Worm (Caenorhabditis elegans): ENCODE measurements around the gene F55B11.4.
A peak's percentile ranks its signal among the peaks of the same experiment; 100 is the strongest.

Gene F55B11.4

DNA sequence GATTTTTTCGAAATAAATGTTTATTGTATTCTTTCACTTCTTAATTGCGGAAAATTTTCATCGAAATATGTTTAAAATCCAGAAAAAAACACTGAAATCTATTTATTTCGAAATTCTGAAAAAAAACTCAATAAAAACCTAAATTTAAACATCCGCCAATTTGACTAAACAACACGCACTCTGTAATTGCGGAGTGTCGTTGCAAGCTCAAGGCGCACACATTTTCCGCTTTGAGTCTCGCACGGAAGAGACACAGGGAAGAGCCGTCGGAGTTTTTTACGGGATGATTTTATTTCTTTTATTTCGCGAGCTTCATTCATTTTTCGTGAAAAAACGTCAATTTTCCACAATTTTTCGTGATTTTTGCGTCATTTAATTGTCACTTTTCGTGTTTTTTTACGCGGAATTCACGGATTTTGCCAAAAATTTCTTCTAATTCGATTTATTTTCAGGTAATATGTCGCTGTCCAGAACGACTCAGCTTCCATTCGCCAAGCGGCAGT, 33.4 kb upstream of the F55B11.4 start, which contains the start of gene dld-1 (continued):
- TF ChIP-seq snpc-4 (GFP tag; optimal IDR thresholded peaks at IDR 0.05) = peak; percentile 96
- peak; percentile 74 to 98 (median 97) for TF ChIP-seq snpc-4 (tag; optimal IDR thresholded peaks at IDR 0.05)
- no peak for TF ChIP-seq ets-4 (GFP tag; optimal IDR thresholded peaks at IDR 0.05)
- no peak for TF ChIP-seq unc-62 (GFP tag; optimal IDR thresholded peaks at IDR 0.05)
- no peak for TF ChIP-seq F57A8.1 (GFP tag; optimal IDR thresholded peaks at IDR 0.05)
- TF ChIP-seq B0035.1 (tag; optimal IDR thresholded peaks at IDR 0.05) = no peak
- TF ChIP-seq lin-54 (GFP tag; optimal IDR thresholded peaks at IDR 0.05) = peak; percentile 99
- TF ChIP-seq chd-7 (tag; optimal IDR thresholded peaks at IDR 0.05) = no peak
- 0 out of 2 replicates have a peak, but pooled peaks have one; percentile 46 for TF ChIP-seq ztf-28 (GFP tag; IDR thresholded peaks at IDR 0.05)
- TF ChIP-seq cebp-1 (GFP tag; IDR thresholded peaks at IDR 0.05) = peak; percentile 70
- peak; percentile 91 for TF ChIP-seq cebp-1 (tag; optimal IDR thresholded peaks at IDR 0.05)
- TF ChIP-seq Y56A3A.18 (GFP tag; IDR thresholded peaks at IDR 0.05) = no peak
- peak; percentile 75 for TF ChIP-seq ceh-91 (GFP tag; IDR thresholded peaks at IDR 0.05)
- TF ChIP-seq K12H6.12 (tag; optimal IDR thresholded peaks at IDR 0.05) = peak; percentile 36
- no peak for TF ChIP-seq F37B4.10 (GFP tag; IDR thresholded peaks at IDR 0.05)
- TF ChIP-seq C06A6.2 (GFP tag; conservative IDR thresholded peaks at IDR 0.05) = 0 out of 2 replicates have a peak, but pooled peaks have one; percentile 34
- TF ChIP-seq nfyb-1 (GFP tag; IDR thresholded peaks at IDR 0.05) = peak; percentile 83
- TF ChIP-seq snpc-1.1 (tag; optimal IDR thresholded peaks at IDR 0.05; ENCODE audit: insufficient read depth) = peak; percentile 80
- TF ChIP-seq madf-3 (GFP tag; IDR thresholded peaks at IDR 0.05) = peak; percentile 76
- peak; percentile 87 for TF ChIP-seq ekl-4 (GFP tag; IDR thresholded peaks at IDR 0.05)
- peak; percentile 100 for TF ChIP-seq attf-3 (GFP tag; conservative IDR thresholded peaks at IDR 0.05)
- TF ChIP-seq F39B2.1 (GFP tag; IDR thresholded peaks at IDR 0.05) = no peak
- no peak for TF ChIP-seq T07F8.4 (tag; optimal IDR thresholded peaks at IDR 0.05)
- TF ChIP-seq tbx-9 (tag; optimal IDR thresholded peaks at IDR 0.05; ENCODE audit: borderline replicate concordance) = no peak
- TF ChIP-seq die-1 (tag; optimal IDR thresholded peaks at IDR 0.05) = no peak
- TF ChIP-seq sptf-2 (GFP tag; optimal IDR thresholded peaks at IDR 0.05) = no peak
- TF ChIP-seq aptf-3 (GFP tag; IDR thresholded peaks at IDR 0.05) = no peak
- TF ChIP-seq lsy-27 (tag; optimal IDR thresholded peaks at IDR 0.05; ENCODE audit: borderline replicate concordance, insufficient read depth) = no peak
- TF ChIP-seq snpc-1.3 (tag; optimal IDR thresholded peaks at IDR 0.05; ENCODE audit: insufficient read depth) = peak; percentile 95
- no peak; the same call in none of the 2 replicates for TF ChIP-seq lin-26 (GFP tag; IDR thresholded peaks at IDR 0.05)
- TF ChIP-seq let-607 (tag; optimal IDR thresholded peaks at IDR 0.05) = peak in 1 of 2 experiments; percentile 28
- TF ChIP-seq athp-1 (tag; optimal IDR thresholded peaks at IDR 0.05) = no peak
- TF ChIP-seq ceh-58 (GFP tag; IDR thresholded peaks at IDR 0.05) = no peak
- TF ChIP-seq him-1 (tag; optimal IDR thresholded peaks at IDR 0.05) = peak; percentile 50
- TF ChIP-seq F52B5.7 (tag; optimal IDR thresholded peaks at IDR 0.05) = no peak
- no peak for TF ChIP-seq F57C9.4 (tag; optimal IDR thresholded peaks at IDR 0.05)
- no peak for TF ChIP-seq lag-1 (GFP tag; IDR thresholded peaks at IDR 0.05)
- TF ChIP-seq egrh-3 (GFP tag; IDR thresholded peaks at IDR 0.05) = no peak
- TF ChIP-seq ztf-26 (tag; optimal IDR thresholded peaks at IDR 0.05) = peak; percentile 47
- no peak for TF ChIP-seq ccch-3 (GFP tag; optimal IDR thresholded peaks at IDR 0.05)
- peak; percentile 69 for TF ChIP-seq madf-10 (tag; optimal IDR thresholded peaks at IDR 0.05)
- no peak for TF ChIP-seq cebp-2 (GFP tag; IDR thresholded peaks at IDR 0.05)
- no peak for TF ChIP-seq Y67H2A.10 (GFP tag; conservative IDR thresholded peaks at IDR 0.05)
- TF ChIP-seq zim-3 (tag; optimal IDR thresholded peaks at IDR 0.05) = no peak
- TF ChIP-seq nhr-80 (tag; optimal IDR thresholded peaks at IDR 0.05) = peak; percentile 41
- TF ChIP-seq attf-5 (GFP tag; optimal IDR thresholded peaks at IDR 0.05) = peak; percentile 85
- TF ChIP-seq tlf-1 (GFP tag; optimal IDR thresholded peaks at IDR 0.05) = peak; percentile 76
- TF ChIP-seq Y53F4B.3 (GFP tag; IDR thresholded peaks at IDR 0.05) = no peak

Measured in whole organism, young adult.